Fruit fly (Drosophila melanogaster) whole organism, pupa: Measurements from ENCODE around the gene E2f2.

Experiments
- CG10348 ChIP-seq: fragments of 200-800 bp; sonication (Bioruptor generic); IDR thresholded peaks from 2 replicates; pipeline ENCODE4 v1.3.6; 2022; ENCODE audit warnings: missing biosample characterization, missing genetic modification characterization
- CG12605 ChIP-seq: fragments of 200-800 bp; sonication (Bioruptor generic); IDR thresholded peaks from 2 replicates; pipeline ENCODE4 v1.3.6; 2022; ENCODE audit warnings: missing biosample characterization, missing genetic modification characterization
- CG13204 ChIP-seq: fragments of 200-800 bp; sonication (Bioruptor generic); optimal IDR thresholded peaks from 2 replicates; lab custom pipeline; 2018; ENCODE audit warnings: missing biosample characterization, mild to moderate bottlenecking, missing genetic modification characterization, moderate library complexity
- CG14655 ChIP-seq: fragments of 200-800 bp; sonication (Bioruptor generic); optimal IDR thresholded peaks from 3 replicates; lab custom pipeline; 2017; ENCODE audit warnings: mild to moderate bottlenecking, missing biosample characterization, missing genetic modification reagents, missing genetic modification characterization
- CG15710 ChIP-seq: fragments of 200-800 bp; sonication (Bioruptor generic); optimal IDR thresholded peaks from 2 replicates; lab custom pipeline; 2018; ENCODE audit warnings: missing biosample characterization, mild to moderate bottlenecking, missing genetic modification characterization, moderate library complexity
- CG17806 ChIP-seq: fragments of 200-800 bp; sonication (Bioruptor generic); optimal IDR thresholded peaks from 2 replicates; lab custom pipeline; 2018; ENCODE audit warnings: missing biosample characterization, mild to moderate bottlenecking, missing genetic modification characterization, moderate library complexity
- CG32121 ChIP-seq: fragments of 200-800 bp; sonication (Bioruptor generic); IDR thresholded peaks from 2 replicates; pipeline ENCODE4 v1.3.6; 2022; ENCODE audit warnings: missing biosample characterization, missing genetic modification characterization
- CG34367 ChIP-seq: fragments of 200-800 bp; sonication (Bioruptor generic); optimal IDR thresholded peaks from 2 replicates; lab custom pipeline; 2018; ENCODE audit warnings: missing biosample characterization, mild to moderate bottlenecking, missing genetic modification characterization
- CG4496 ChIP-seq: fragments of 200-800 bp; sonication (Bioruptor generic); IDR thresholded peaks from 3 replicates; pipeline ENCODE4 v1.3.6; 2022; ENCODE audit warnings: missing biosample characterization, missing genetic modification characterization
- CG8159 ChIP-seq: fragments of 200-800 bp; sonication (Bioruptor generic); optimal IDR thresholded peaks from 3 replicates; lab custom pipeline; 2018; ENCODE audit warnings: missing biosample characterization, mild to moderate bottlenecking, missing genetic modification characterization, moderate library complexity
- CG8301 ChIP-seq: fragments of 200-800 bp; sonication (Bioruptor generic); optimal IDR thresholded peaks from 2 replicates; lab custom pipeline; 2018; ENCODE audit warnings: missing biosample characterization, mild to moderate bottlenecking, missing genetic modification characterization
- CG9948 ChIP-seq: fragments of 200-800 bp; sonication (Bioruptor generic); optimal IDR thresholded peaks from 2 replicates; lab custom pipeline; 2018; ENCODE audit warnings: missing biosample characterization, mild to moderate bottlenecking, missing genetic modification characterization, moderate library complexity
- D1 ChIP-seq: fragments of 200-800 bp; sonication (Bioruptor generic); optimal IDR thresholded peaks from 2 replicates; lab custom pipeline; 2018; ENCODE audit warnings: missing biosample characterization, mild to moderate bottlenecking, missing genetic modification characterization, moderate library complexity
- EcR ChIP-seq: fragments of 200-800 bp; sonication (Bioruptor generic); optimal IDR thresholded peaks from 3 replicates; lab custom pipeline; 2019; ENCODE audit warnings: missing biosample characterization, missing genetic modification characterization, mild to moderate bottlenecking, moderate library complexity, missing genetic modification reagents
- Ets98B ChIP-seq: fragments of 200-800 bp; sonication (Bioruptor generic); IDR thresholded peaks from 2 replicates; pipeline ENCODE4 v1.3.6; 2022; ENCODE audit warnings: missing biosample characterization, missing genetic modification characterization
- Pif1A ChIP-seq: fragments of 200-800 bp; sonication (Bioruptor generic); optimal IDR thresholded peaks from 3 replicates; lab custom pipeline; 2016; ENCODE audit warnings: missing biosample characterization, missing genetic modification characterization
- Pif1B ChIP-seq: fragments of 200-800 bp; sonication (Bioruptor generic); optimal IDR thresholded peaks from 3 replicates; lab custom pipeline; 2016; ENCODE audit warnings: missing biosample characterization, missing genetic modification characterization
- Snoo ChIP-seq: fragments of 200-800 bp; sonication (Bioruptor generic); optimal IDR thresholded peaks from 3 replicates; lab custom pipeline; 2017; ENCODE audit warnings: missing biosample characterization, mild to moderate bottlenecking, missing genetic modification characterization, inconsistent platforms
- fd96Ca ChIP-seq: fragments of 200-800 bp; sonication (Bioruptor generic); IDR thresholded peaks from 3 replicates; pipeline ENCODE4 v1.3.6; 2022; ENCODE audit warnings: missing biosample characterization, missing genetic modification characterization
- gl ChIP-seq: fragments of 200-800 bp; sonication (Bioruptor generic); optimal IDR thresholded peaks from 2 replicates; lab custom pipeline; 2018; ENCODE audit warnings: missing biosample characterization, mild to moderate bottlenecking, missing genetic modification characterization
- rn ChIP-seq: fragments of 200-800 bp; sonication (Bioruptor generic); IDR thresholded peaks from 2 replicates; pipeline ENCODE4 v1.3.6; 2022; ENCODE audit warnings: missing biosample characterization, missing genetic modification characterization

E2f2 gene

DNA sequence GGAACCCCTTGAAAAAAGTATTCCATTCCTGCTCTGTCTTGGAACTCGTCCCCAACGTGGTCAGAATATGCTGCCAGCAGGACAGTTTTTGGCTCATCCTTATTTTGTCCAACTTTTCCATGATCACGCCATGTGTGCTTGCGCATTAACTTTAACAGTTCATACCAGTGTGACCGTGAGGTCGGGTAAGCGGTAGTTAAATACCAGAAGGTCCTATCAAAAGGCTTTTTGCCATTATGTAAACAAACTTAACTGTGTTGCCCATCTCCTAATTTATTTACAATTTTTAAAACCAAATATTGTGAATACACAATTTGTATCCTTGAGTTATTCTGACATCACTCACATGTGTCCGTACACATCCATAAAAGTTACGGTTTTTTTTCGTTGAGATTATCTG, 8.3 kb downstream of the E2f2 start, which contains the start of gene del:
TSS of gene del (minus strand) at position 305 of the 400 bp plus-strand sequence.
- no peak for TF ChIP-seq CG4496 (GFP tag; lab: Robert Waterston, UW)
- TF ChIP-seq CG15710 (tag; lab: Kevin White, UChicago), result no peak
- TF ChIP-seq Ets98B (GFP tag; lab: Robert Waterston, UW), result no peak

DNA sequence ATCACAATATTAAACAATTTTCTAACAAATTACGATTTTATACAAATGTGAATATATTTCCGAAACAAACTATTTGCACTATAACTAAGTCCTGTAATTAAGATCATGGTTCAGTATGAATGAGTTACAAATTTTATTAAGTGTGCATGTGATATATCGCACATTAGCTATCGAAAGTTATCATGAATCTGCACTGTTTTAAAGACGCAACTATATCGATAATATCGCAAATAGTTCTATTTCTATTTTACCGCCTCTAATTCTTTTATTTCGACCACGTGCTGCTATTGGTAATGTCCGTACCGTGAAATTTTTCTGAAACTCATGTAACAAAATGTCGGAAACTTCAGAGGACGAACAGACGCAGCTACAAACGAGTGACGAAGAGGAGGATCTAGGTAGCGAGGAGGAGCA, 13.6 kb downstream of the E2f2 start, which contains the start of gene pths:
TSS of gene pths (plus strand) at position 258 of the 414 bp plus-strand sequence.
- TF ChIP-seq Snoo (tag; lab: Kevin White, UChicago), result no peak
- peak; percentile 5 for TF ChIP-seq CG17806 (tag; lab: Kevin White, UChicago)
- TF ChIP-seq CG14655 (GFP tag; lab: Kevin White, UChicago), result no peak
- TF ChIP-seq CG15710 (tag; lab: Kevin White, UChicago), result no peak
- TF ChIP-seq CG34367 (tag; lab: Kevin White, UChicago), result peak; percentile 6
- TF ChIP-seq CG13204 (GFP tag; lab: Kevin White, UChicago), result no peak
- TF ChIP-seq CG32121, result 0 out of 2 replicates have a peak, but pooled peaks have one; percentile 38

DNA sequence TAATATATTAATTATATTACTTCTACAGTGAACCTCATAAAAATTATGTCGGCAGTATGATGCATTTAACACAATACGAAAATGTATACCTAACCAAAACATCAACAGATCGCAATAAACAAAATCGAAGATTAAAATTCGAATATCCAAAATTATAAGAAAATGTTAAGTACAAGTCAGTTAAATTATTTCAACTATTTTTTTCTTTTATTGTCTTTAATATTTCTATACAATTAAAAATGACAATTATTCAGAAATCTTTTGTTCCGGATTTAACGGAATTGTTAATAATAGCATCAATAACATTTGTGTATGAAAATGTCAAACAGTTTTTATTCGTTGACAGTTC, 14.1 kb downstream of the E2f2 start:
- no peak for TF ChIP-seq CG4496 (GFP tag; lab: Robert Waterston, UW)
- TF ChIP-seq CG34367 (tag; lab: Kevin White, UChicago), result no peak
- no peak for TF ChIP-seq EcR (GFP tag; lab: Kevin White, UChicago)
- TF ChIP-seq CG13204 (GFP tag; lab: Kevin White, UChicago), result no peak
- TF ChIP-seq CG17806 (tag; lab: Kevin White, UChicago), result no peak
- TF ChIP-seq rn (GFP tag; lab: Robert Waterston, UW), result no peak
- TF ChIP-seq Pif1A (GFP tag; lab: Kevin White, UChicago), result no peak
- TF ChIP-seq D1 (tag; lab: Kevin White, UChicago), result no peak
- no peak for TF ChIP-seq CG15710 (tag; lab: Kevin White, UChicago)
- no peak for TF ChIP-seq CG8301 (tag; lab: Kevin White, UChicago)
- TF ChIP-seq Snoo (tag; lab: Kevin White, UChicago), result no peak
- TF ChIP-seq CG12605 (GFP tag; lab: Robert Waterston, UW), result no peak
- TF ChIP-seq fd96Ca, result no peak
- no peak for TF ChIP-seq Ets98B (GFP tag; lab: Robert Waterston, UW)
- TF ChIP-seq gl (tag; lab: Kevin White, UChicago), result no peak

DNA sequence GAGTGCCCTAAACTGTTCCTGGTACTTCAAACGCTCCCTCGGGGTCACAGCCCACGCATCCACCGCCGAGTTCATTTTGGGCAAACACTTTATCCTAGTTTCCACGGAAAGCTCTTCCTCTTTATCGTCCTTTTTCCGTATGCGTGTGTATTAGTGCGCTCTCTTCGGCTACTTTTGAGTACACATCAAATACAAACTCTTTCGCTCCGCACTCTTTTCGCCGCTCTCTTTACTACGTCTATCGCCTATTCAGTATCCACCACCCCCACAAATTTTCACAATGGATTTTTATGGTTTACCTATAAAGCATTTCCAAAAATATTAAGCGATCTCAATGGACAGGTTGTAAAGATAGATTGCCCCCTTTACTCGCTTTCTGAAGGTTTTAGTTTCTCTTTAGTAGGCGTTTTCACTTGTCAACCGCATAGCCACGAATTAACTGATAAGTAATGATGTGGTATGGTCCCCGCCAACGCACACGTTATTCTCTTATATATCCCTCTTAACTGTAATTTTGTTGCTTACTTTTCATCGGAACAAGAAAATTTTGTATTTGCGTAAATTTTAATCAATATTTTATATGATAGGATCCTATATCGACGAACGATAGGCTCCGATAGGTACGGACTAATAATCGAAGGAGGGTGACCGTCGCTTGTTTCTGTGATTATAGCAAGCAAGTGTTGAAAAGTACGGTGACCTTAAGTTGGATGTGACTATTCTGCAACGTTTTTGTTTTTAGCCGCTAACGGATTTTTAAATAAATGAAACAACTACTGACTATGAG, 14.6 kb downstream of the E2f2 start, which contains the start of gene Dap160:
TSS of gene Dap160 (minus strand) at position 634 of the 787 bp plus-strand sequence.
- TF ChIP-seq Snoo (tag; lab: Kevin White, UChicago) (no peak), CG9948 (tag; lab: Kevin White, UChicago) (no peak)

DNA sequence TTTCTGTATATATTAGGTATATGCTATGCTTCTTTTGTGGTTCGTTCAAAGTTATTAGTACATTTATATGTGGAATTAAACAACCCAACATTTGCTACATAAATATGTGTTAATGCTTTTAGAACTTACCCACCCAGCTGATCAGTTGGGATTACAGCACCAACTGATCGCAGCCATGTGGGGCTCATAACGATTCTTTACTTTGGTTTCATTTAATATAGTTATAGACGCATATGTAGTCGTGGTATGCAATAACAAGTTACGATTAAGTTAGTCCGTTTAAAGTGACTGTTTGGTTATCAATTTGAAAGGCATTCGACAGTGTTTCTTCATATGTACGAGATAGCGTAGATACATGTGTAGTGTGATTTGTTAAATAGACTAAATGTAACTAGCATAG, 20.8 kb downstream of the E2f2 start:
- no peak for TF ChIP-seq CG9948 (tag; lab: Kevin White, UChicago)
- no peak for TF ChIP-seq Pif1A (GFP tag; lab: Kevin White, UChicago)
- TF ChIP-seq, all 21 proteins: peak for 0

DNA sequence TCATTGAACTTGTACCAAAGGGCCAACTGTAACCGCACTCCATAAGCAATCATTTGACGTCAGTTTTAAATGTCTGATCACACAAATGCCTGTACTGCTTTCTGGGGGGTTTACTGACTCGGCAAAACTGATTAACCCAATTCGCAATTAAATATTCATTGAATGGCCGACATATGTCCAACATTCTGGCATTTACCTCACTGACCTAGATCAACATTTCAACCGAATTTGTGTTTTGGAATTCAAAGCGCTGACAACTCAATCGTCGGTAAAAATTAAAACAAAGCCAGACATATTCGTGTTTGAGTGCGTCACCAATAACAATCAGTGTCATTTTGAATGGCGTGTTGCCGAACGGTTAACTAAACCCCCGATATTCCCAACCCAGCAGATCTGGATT, 40.9 kb downstream of the E2f2 start:
- no peak for TF ChIP-seq CG17806 (tag; lab: Kevin White, UChicago)
- no peak for TF ChIP-seq CG9948 (tag; lab: Kevin White, UChicago)
- TF ChIP-seq CG15710 (tag; lab: Kevin White, UChicago), result no peak
- no peak for TF ChIP-seq CG4496 (GFP tag; lab: Robert Waterston, UW)
- TF ChIP-seq Pif1A (GFP tag; lab: Kevin White, UChicago), result no peak

DNA sequence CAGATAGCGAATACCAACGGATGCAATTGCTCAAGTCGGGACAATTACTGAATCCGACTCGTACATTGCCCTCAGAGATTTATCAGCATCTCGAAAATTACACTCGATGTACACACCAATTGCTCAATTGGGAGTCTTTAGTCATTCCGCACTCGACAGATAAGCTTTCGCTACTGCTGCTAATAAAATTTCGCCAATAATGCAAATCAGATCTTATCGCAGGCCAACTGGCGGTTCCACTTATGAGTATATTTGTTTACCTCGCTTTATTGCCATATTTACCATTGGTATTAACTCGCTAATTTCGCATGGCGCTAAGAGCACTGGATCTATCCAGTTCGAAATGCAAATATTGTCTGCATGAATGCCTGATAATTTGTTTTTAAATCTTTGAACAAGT, 43.0 kb downstream of the E2f2 start:
- TF ChIP-seq CG12605 (GFP tag; lab: Robert Waterston, UW), result no peak
- no peak for TF ChIP-seq CG13204 (GFP tag; lab: Kevin White, UChicago)
- no peak for TF ChIP-seq Pif1A (GFP tag; lab: Kevin White, UChicago)
- no peak for TF ChIP-seq CG10348 (GFP tag; lab: Robert Waterston, UW)
- no peak for TF ChIP-seq Ets98B (GFP tag; lab: Robert Waterston, UW)
- TF ChIP-seq CG34367 (tag; lab: Kevin White, UChicago), result no peak
- no peak for TF ChIP-seq EcR (GFP tag; lab: Kevin White, UChicago)
- no peak for TF ChIP-seq rn (GFP tag; lab: Robert Waterston, UW)
- TF ChIP-seq CG14655 (GFP tag; lab: Kevin White, UChicago), result no peak
- no peak for TF ChIP-seq fd96Ca
- TF ChIP-seq D1 (tag; lab: Kevin White, UChicago), result no peak
- no peak for TF ChIP-seq CG17806 (tag; lab: Kevin White, UChicago)
- TF ChIP-seq Snoo (tag; lab: Kevin White, UChicago), result no peak
- TF ChIP-seq CG4496 (GFP tag; lab: Robert Waterston, UW), result no peak
- TF ChIP-seq Pif1B (GFP tag; lab: Kevin White, UChicago), result no peak
- TF ChIP-seq CG15710 (tag; lab: Kevin White, UChicago), result no peak
- TF ChIP-seq CG9948 (tag; lab: Kevin White, UChicago), result no peak
- no peak for TF ChIP-seq CG8301 (tag; lab: Kevin White, UChicago)
- no peak for TF ChIP-seq CG8159 (tag; lab: Kevin White, UChicago)
